Worm (Caenorhabditis elegans) whole organism, L2 larva: Measurements from ENCODE around the gene C04B4.4.
"Not testable (repeated sequence)": the region's sequence is repeated elsewhere in the genome, so short reads cannot be mapped to it uniquely, and the experiment has no call there.

Experiments
- R02D3.7 ChIP-seq: fragments of 150-350 bp; optimal IDR thresholded peaks from 2 replicates; lab custom pipeline; 2014; ENCODE audit warnings: missing biosample characterization, missing genetic modification characterization
- Y55F3AM.14 ChIP-seq: fragments of 200-800 bp; sonication (Bioruptor generic); optimal IDR thresholded peaks from 2 replicates; lab custom pipeline; 2018; ENCODE audit warnings: mild to moderate bottlenecking, missing genetic modification characterization, missing compliant biosample characterization
- ZK546.5 ChIP-seq: sonication (generic microtip); optimal IDR thresholded peaks from 2 replicates; lab custom pipeline; 2017; ENCODE audit warnings: missing biosample characterization, missing genetic modification characterization
- alr-1 ChIP-seq: fragments of 150-350 bp; optimal IDR thresholded peaks from 2 replicates; lab custom pipeline; 2014; ENCODE audit warnings: missing biosample characterization, missing genetic modification characterization
- ama-1 ChIP-seq: fragments of 150-350 bp; optimal IDR thresholded peaks from 2 replicates; lab custom pipeline; 2018; ENCODE audit warnings: inconsistent platforms
- blmp-1 ChIP-seq: sonication (generic microtip); optimal IDR thresholded peaks from 2 replicates; lab custom pipeline; 2017; ENCODE audit warnings: missing genetic modification characterization, mild to moderate bottlenecking, missing compliant biosample characterization, antibody characterized with exemption, moderate library complexity; ENCODE audit not compliant: insufficient read depth
- ceh-16 ChIP-seq: fragments of 150-350 bp; optimal IDR thresholded peaks from 2 replicates; lab custom pipeline; 2014; ENCODE audit warnings: missing biosample characterization, missing genetic modification characterization
- ceh-82 ChIP-seq: fragments of 150-350 bp; optimal IDR thresholded peaks from 2 replicates; lab custom pipeline; 2014; ENCODE audit warnings: missing biosample characterization, missing genetic modification characterization
- crh-2 ChIP-seq: sonication (generic microtip); optimal IDR thresholded peaks from 2 replicates; lab custom pipeline; 2017; ENCODE audit warnings: missing biosample characterization, missing genetic modification characterization
- dmd-4 ChIP-seq: sonication (generic microtip); optimal IDR thresholded peaks from 2 replicates; lab custom pipeline; 2017; ENCODE audit warnings: missing biosample characterization, missing genetic modification characterization
- elt-3 ChIP-seq: sonication (generic microtip); optimal IDR thresholded peaks from 2 replicates; lab custom pipeline; 2017; ENCODE audit warnings: missing biosample characterization, missing genetic modification characterization
- fos-1 ChIP-seq: fragments of 150-350 bp; optimal IDR thresholded peaks from 2 replicates; lab custom pipeline; 2014; ENCODE audit warnings: missing biosample characterization, missing genetic modification characterization
- gmeb-1 ChIP-seq: fragments of 150-350 bp; optimal IDR thresholded peaks from 2 replicates; lab custom pipeline; 2014; ENCODE audit warnings: missing biosample characterization, missing genetic modification characterization
- lin-11 ChIP-seq: fragments of 150-350 bp; sonication (generic microtip); optimal IDR thresholded peaks from 2 replicates; lab custom pipeline; 2014; ENCODE audit warnings: missing biosample characterization, missing genetic modification characterization, inconsistent platforms, mixed read lengths
- mbf-1 ChIP-seq: sonication (generic microtip); optimal IDR thresholded peaks from 2 replicates; lab custom pipeline; 2017; ENCODE audit warnings: missing biosample characterization, missing genetic modification characterization
- nhr-10 ChIP-seq: sonication (generic microtip); optimal IDR thresholded peaks from 2 replicates; lab custom pipeline; 2017; ENCODE audit warnings: missing biosample characterization, missing genetic modification characterization
- nhr-11 ChIP-seq: fragments of 150-350 bp; optimal IDR thresholded peaks from 2 replicates; lab custom pipeline; 2014; ENCODE audit warnings: missing biosample characterization, missing genetic modification characterization
- nhr-129 ChIP-seq: fragments of 150-350 bp; optimal IDR thresholded peaks from 2 replicates; lab custom pipeline; 2014; ENCODE audit warnings: missing biosample characterization, missing genetic modification characterization
- nhr-21 ChIP-seq: fragments of 150-350 bp; optimal IDR thresholded peaks from 2 replicates; lab custom pipeline; 2014; ENCODE audit warnings: missing biosample characterization, missing genetic modification characterization
- nhr-237 ChIP-seq: fragments of 150-350 bp; optimal IDR thresholded peaks from 2 replicates; lab custom pipeline; 2014; ENCODE audit warnings: missing biosample characterization, missing genetic modification characterization
- nhr-25 ChIP-seq: fragments of 150-350 bp; sonication (generic microtip); optimal IDR thresholded peaks from 3 replicates; lab custom pipeline; 2014; ENCODE audit warnings: missing biosample characterization, missing genetic modification characterization
- sem-4 ChIP-seq: fragments of 150-350 bp; optimal IDR thresholded peaks from 2 replicates; lab custom pipeline; 2014; ENCODE audit warnings: missing biosample characterization, missing genetic modification reagents, missing genetic modification characterization
- skn-1 ChIP-seq: sonication (generic microtip); optimal IDR thresholded peaks from 2 replicates; lab custom pipeline; 2017; ENCODE audit warnings: missing biosample characterization, missing genetic modification characterization
- sma-3 ChIP-seq: sonication (generic microtip); optimal IDR thresholded peaks from 2 replicates; lab custom pipeline; 2016; ENCODE audit warnings: missing genetic modification reagents, missing genetic modification characterization, missing compliant biosample characterization
- sma-9 ChIP-seq, 2 experiments: fragments of 150-350 bp in 1 of 2; sonication (generic microtip) in 1 of 2; optimal IDR thresholded peaks; 2 replicates each; lab custom pipeline; 2014 to 2016; ENCODE audit warnings: missing genetic modification characterization in 2 of 2, mild to moderate bottlenecking in 1 of 2, missing biosample characterization in 1 of 2, missing compliant biosample characterization in 1 of 2, missing genetic modification reagents in 1 of 2, moderate library complexity in 1 of 2
- snpc-4 ChIP-seq: fragments of 150-350 bp; optimal IDR thresholded peaks from 2 replicates; lab custom pipeline; 2014; ENCODE audit warnings: missing biosample characterization, missing genetic modification characterization
- unc-39 ChIP-seq: fragments of 150-350 bp; optimal IDR thresholded peaks from 2 replicates; lab custom pipeline; 2014; ENCODE audit warnings: missing biosample characterization, missing genetic modification characterization
- unc-55 ChIP-seq: fragments of 150-350 bp; sonication (generic microtip); optimal IDR thresholded peaks from 3 replicates; lab custom pipeline; 2014; ENCODE audit warnings: missing biosample characterization, missing genetic modification reagents, missing genetic modification characterization
- unc-62 ChIP-seq: fragments of 150-350 bp; optimal IDR thresholded peaks from 2 replicates; lab custom pipeline; 2014; ENCODE audit warnings: missing biosample characterization, missing genetic modification reagents, missing genetic modification characterization
- zag-1 ChIP-seq: fragments of 150-350 bp; optimal IDR thresholded peaks from 2 replicates; lab custom pipeline; 2014; ENCODE audit warnings: missing biosample characterization, missing genetic modification characterization
- ztf-1 ChIP-seq: fragments of 200-800 bp; sonication (Bioruptor generic); conservative IDR thresholded peaks from 2 replicates; pipeline ENCODE4 v1.3.6; 2022; ENCODE audit warnings: missing genetic modification characterization, missing compliant biosample characterization
- ztf-11 ChIP-seq: sonication (generic microtip); optimal IDR thresholded peaks from 2 replicates; lab custom pipeline; 2017; ENCODE audit warnings: missing biosample characterization, missing genetic modification characterization
- ztf-4 ChIP-seq: fragments of 150-350 bp; optimal IDR thresholded peaks from 2 replicates; lab custom pipeline; 2014; ENCODE audit warnings: missing biosample characterization, missing genetic modification characterization

Gene C04B4.4

ce11 chrX:12299834-12300233 is 9.2 kb downstream of the C04B4.4 start, which contains the start of gene W06D11.5:
Gene W06D11.5 (plus strand): TSS chrX:12300134.
- TF ChIP-seq elt-3 (tag; lab: Kevin White, UChicago) (no peak), nhr-10 (tag; lab: Kevin White, UChicago) (no peak), snpc-4 (no peak), alr-1 (tag; lab: Kevin White, UChicago) (no peak), sma-3 (GFP tag; lab: Kevin White, UChicago) (no peak), mbf-1 (no peak), nhr-11 (no peak), gmeb-1 (tag; lab: Kevin White, UChicago) (no peak), fos-1 (tag; lab: Kevin White, UChicago) (no peak), unc-39 (no peak), nhr-129 (no peak), R02D3.7 (tag; lab: Kevin White, UChicago) (no peak), ztf-4 (tag; lab: Kevin White, UChicago) (no peak), nhr-21 (tag; lab: Kevin White, UChicago) (no peak), dmd-4 (no peak), lin-11 (no peak)

DNA sequence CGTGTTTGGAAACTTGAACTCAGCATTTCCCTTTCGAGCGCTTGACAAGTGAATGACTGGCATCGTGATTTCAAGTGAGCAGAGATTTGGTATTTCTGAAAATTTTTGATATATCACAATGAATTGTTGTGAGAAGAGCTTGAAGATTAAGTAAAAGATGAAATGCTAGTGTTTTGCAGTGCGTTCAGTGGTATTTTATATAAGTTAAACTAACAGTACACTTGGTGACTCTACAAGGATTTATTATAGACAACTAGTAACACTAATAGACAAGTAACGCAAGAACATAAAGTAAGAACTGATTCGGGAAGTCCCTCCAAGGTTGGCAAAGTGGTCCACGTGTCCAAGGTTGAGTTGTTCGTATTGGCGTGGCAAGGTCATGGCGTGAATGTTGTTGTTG is 12.1 kb downstream of the C04B4.4 start, which contains the start of gene dot-1.3:
dot-1.3 (minus strand) TSS at position 101 of the 400 bp plus-strand sequence.
- TF ChIP-seq zag-1 (tag; lab: Kevin White, UChicago); unc-55; alr-1 (tag; lab: Kevin White, UChicago): not testable (repeated sequence)

- TF ChIP-seq sma-3 (GFP tag; lab: Kevin White, UChicago) (no peak), nhr-129 (no peak), R02D3.7 (tag; lab: Kevin White, UChicago) (no peak), ama-1 (lab: Kevin White, UChicago) (no peak), ztf-1 (GFP tag; lab: Robert Waterston, UW) (no peak), nhr-237 (no peak), elt-3 (tag; lab: Kevin White, UChicago) (no peak), Y55F3AM.14 (GFP tag; lab: Kevin White, UChicago) (no peak), skn-1 (tag; lab: Kevin White, UChicago) (no peak), nhr-21 (tag; lab: Kevin White, UChicago) (no peak), ztf-11 (tag; lab: Kevin White, UChicago) (no peak)
These were observed 13.6 kb downstream of the C04B4.4 start for ce11 chrX:12304231-12304630.

DNA sequence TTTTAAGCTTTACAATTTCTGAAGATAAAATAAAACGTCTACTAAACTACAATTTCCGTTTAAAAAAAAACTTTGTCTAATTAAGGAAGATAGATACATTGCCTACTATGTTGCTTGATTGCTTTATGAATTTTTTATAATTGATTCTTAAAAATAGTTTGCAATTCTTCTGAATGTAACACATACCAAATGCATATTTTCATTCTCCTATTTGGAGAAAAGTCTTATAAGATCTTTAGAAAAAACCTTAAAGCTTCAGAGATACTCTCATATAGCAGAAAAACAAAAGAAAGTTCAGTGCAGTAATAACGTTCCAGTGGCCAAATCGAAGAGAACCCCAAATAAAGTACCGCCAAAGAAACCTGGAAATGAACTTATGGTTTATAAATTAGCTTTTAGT is 15.9 kb downstream of the C04B4.4 start, which contains the start of gene phf-32:
phf-32 (plus strand) TSS at position 301 of the 400 bp plus-strand sequence.
- TF ChIP-seq nhr-25 (no peak), ZK546.5 (tag; lab: Kevin White, UChicago) (no peak), ztf-1 (GFP tag; lab: Robert Waterston, UW) (no peak), sma-9 (GFP tag; optimal IDR thresholded peaks at IDR 0.05; lab: Kevin White, UChicago) (no peak), sma-9 (tag; optimal IDR thresholded peaks at IDR 0.05; lab: Kevin White, UChicago) (no peak), unc-62 (GFP tag; lab: Kevin White, UChicago) (no peak), nhr-21 (tag; lab: Kevin White, UChicago) (no peak), ceh-82 (tag; lab: Kevin White, UChicago) (no peak), blmp-1 (tag; lab: Kevin White, UChicago) (no peak), nhr-11 (no peak), ztf-11 (tag; lab: Kevin White, UChicago) (no peak), crh-2 (tag; lab: Kevin White, UChicago) (no peak)
- TF ChIP-seq, all 48 proteins: peak for 0

DNA sequence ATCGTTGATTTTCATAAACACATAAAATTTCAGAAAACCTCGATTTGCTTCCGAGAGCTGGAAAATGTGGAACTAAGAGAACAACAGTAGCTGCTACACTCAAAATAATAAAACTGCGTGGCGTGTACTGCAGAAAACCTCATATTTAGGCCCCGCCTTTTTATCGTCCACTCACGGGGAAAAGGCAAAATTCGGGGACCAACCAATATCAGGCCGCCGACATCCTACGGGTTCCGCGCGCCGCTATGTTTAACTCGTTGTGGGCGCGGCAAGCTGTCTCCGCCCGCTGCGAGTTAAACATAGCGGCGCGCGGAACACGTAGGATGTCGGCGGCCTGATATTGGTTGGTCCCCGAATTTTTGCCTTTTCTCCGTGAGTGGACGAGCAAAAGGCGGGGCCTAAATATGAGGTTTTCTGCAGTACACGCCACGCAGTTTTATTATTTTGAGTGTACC is 17.4 kb downstream of the C04B4.4 start, which contains the start of gene F17A2.16:
F17A2.16 (plus strand) TSS at position 405 of the 455 bp plus-strand sequence.
- not testable (repeated sequence) for TF ChIP-seq sem-4; ceh-16 (tag; lab: Kevin White, UChicago); ztf-4 (tag; lab: Kevin White, UChicago)
